Fruit fly (Drosophila melanogaster) whole organism, embryonic: ENCODE data around the gene CG15741.

Experiments used
- CG11398 ChIP-seq: fragments of 200-800 bp; sonication (Bioruptor generic); optimal IDR thresholded peaks from 2 replicates; lab custom pipeline; 2016; ENCODE audit warnings: missing biosample characterization, missing genetic modification characterization
- CG31224 ChIP-seq: fragments of 200-800 bp; sonication (Bioruptor generic); IDR thresholded peaks from 2 replicates; pipeline ENCODE4 v1.3.6; 2022; ENCODE audit warnings: missing biosample characterization, missing genetic modification characterization
- CG7839 ChIP-seq: fragments of 200-800 bp; sonication (Bioruptor generic); optimal IDR thresholded peaks from 3 replicates; lab custom pipeline; 2018; ENCODE audit warnings: missing biosample characterization, mild to moderate bottlenecking, missing genetic modification characterization, moderate library complexity
- CG9609 ChIP-seq: fragments of 200-800 bp; sonication (Bioruptor generic); optimal IDR thresholded peaks from 3 replicates; lab custom pipeline; 2016; ENCODE audit warnings: missing biosample characterization, missing genetic modification characterization
- Dref ChIP-seq: fragments of 200-800 bp; sonication (Bioruptor generic); IDR thresholded peaks from 2 replicates; pipeline ENCODE4 v1.3.6; 2022; ENCODE audit warnings: missing biosample characterization, missing genetic modification characterization
- Hmx ChIP-seq: fragments of 200-800 bp; sonication (Bioruptor generic); optimal IDR thresholded peaks from 2 replicates; lab custom pipeline; 2016; ENCODE audit warnings: missing biosample characterization, missing genetic modification characterization
- fd102C ChIP-seq: fragments of 200-800 bp; sonication (Bioruptor generic); optimal IDR thresholded peaks from 2 replicates; lab custom pipeline; 2018; ENCODE audit warnings: missing biosample characterization, mild to moderate bottlenecking, missing genetic modification characterization, moderate library complexity
- repo ChIP-seq: fragments of 200-800 bp; sonication (Bioruptor generic); optimal IDR thresholded peaks from 2 replicates; lab custom pipeline; 2016; ENCODE audit warnings: missing biosample characterization, missing genetic modification characterization

- no peak for TF ChIP-seq Dref (GFP tag; lab: Robert Waterston, UW)
- no peak for TF ChIP-seq CG31224 (GFP tag; lab: Robert Waterston, UW)
- TF ChIP-seq Hmx (GFP tag; lab: Kevin White, UChicago): no peak
- TF ChIP-seq CG11398 (GFP tag; lab: Kevin White, UChicago): no peak
- no peak for TF ChIP-seq fd102C (GFP tag; lab: Kevin White, UChicago)
- TF ChIP-seq CG7839 (tag; lab: Kevin White, UChicago): no peak
- no peak for TF ChIP-seq repo
- TF ChIP-seq CG9609: no peak
Observed at dm6 chrX:11881686-11882085, 43.9 kb upstream of the CG15741 start.
